Worm (Caenorhabditis elegans) whole organism, L3 larva: ENCODE data around the gene F55H2.7.
A peak's percentile ranks its signal among the peaks of the same experiment; 100 is the strongest.

Source experiments
- R02D3.7 ChIP-seq: fragments of 150-350 bp; optimal IDR thresholded peaks from 2 replicates; lab custom pipeline; 2014; ENCODE audit warnings: missing biosample characterization, missing genetic modification characterization
- ZK546.5 ChIP-seq: sonication (generic microtip); optimal IDR thresholded peaks from 2 replicates; lab custom pipeline; 2017; ENCODE audit warnings: missing biosample characterization, missing genetic modification characterization
- aly-2 ChIP-seq: fragments of 150-350 bp; optimal IDR thresholded peaks from 2 replicates; lab custom pipeline; 2014; ENCODE audit warnings: missing biosample characterization, missing genetic modification characterization
- ama-1 ChIP-seq: fragments of 150-350 bp; optimal IDR thresholded peaks from 2 replicates; lab custom pipeline; 2018
- ceh-28 ChIP-seq: fragments of 150-350 bp; optimal IDR thresholded peaks from 2 replicates; lab custom pipeline; 2014; ENCODE audit warnings: missing biosample characterization, missing genetic modification reagents, missing genetic modification characterization
- ceh-82 ChIP-seq: fragments of 150-350 bp; optimal IDR thresholded peaks from 2 replicates; lab custom pipeline; 2014; ENCODE audit warnings: missing biosample characterization, missing genetic modification characterization
- ceh-9 ChIP-seq: sonication (generic microtip); optimal IDR thresholded peaks from 2 replicates; lab custom pipeline; 2018; ENCODE audit warnings: missing biosample characterization, missing genetic modification characterization
- egl-27 ChIP-seq: sonication (generic microtip); optimal IDR thresholded peaks from 4 replicates; lab custom pipeline; 2017; ENCODE audit warnings: missing biosample characterization, missing genetic modification reagents, missing genetic modification characterization
- elt-2 ChIP-seq: sonication (generic microtip); optimal IDR thresholded peaks from 2 replicates; lab custom pipeline; 2016; ENCODE audit warnings: missing genetic modification reagents, mild to moderate bottlenecking, missing genetic modification characterization, missing compliant biosample characterization
- eor-1 ChIP-seq, 2 experiments: fragments of 150-350 bp; optimal IDR thresholded peaks; 2 replicates each; lab custom pipeline; 2014 to 2018; ENCODE audit warnings: missing biosample characterization in 2 of 2, missing genetic modification characterization in 2 of 2
- fkh-2 ChIP-seq: fragments of 150-350 bp; optimal IDR thresholded peaks from 2 replicates; lab custom pipeline; 2014; ENCODE audit warnings: missing biosample characterization, missing genetic modification reagents, missing genetic modification characterization
- hmg-11 ChIP-seq: sonication (generic microtip); optimal IDR thresholded peaks from 2 replicates; lab custom pipeline; 2016; ENCODE audit warnings: missing genetic modification characterization, missing compliant biosample characterization
- jun-1 ChIP-seq: fragments of 150-350 bp; optimal IDR thresholded peaks from 2 replicates; lab custom pipeline; 2014; ENCODE audit warnings: missing biosample characterization, missing genetic modification reagents, missing genetic modification characterization
- lin-15B ChIP-seq: fragments of 150-350 bp; optimal IDR thresholded peaks from 2 replicates; lab custom pipeline; 2014; ENCODE audit warnings: missing biosample characterization, missing genetic modification characterization
- lin-39 ChIP-seq: fragments of 150-350 bp; optimal IDR thresholded peaks from 2 replicates; lab custom pipeline; 2018; ENCODE audit warnings: missing biosample characterization, missing genetic modification reagents, missing genetic modification characterization
- lsy-12 ChIP-seq: sonication (generic microtip); optimal IDR thresholded peaks from 2 replicates; lab custom pipeline; 2016; ENCODE audit warnings: mild to moderate bottlenecking, missing genetic modification characterization, missing compliant biosample characterization
- mdl-1 ChIP-seq: fragments of 150-350 bp; optimal IDR thresholded peaks from 2 replicates; lab custom pipeline; 2014; ENCODE audit warnings: missing biosample characterization, missing genetic modification characterization
- mml-1 ChIP-seq: fragments of 150-350 bp; sonication (generic microtip); optimal IDR thresholded peaks from 3 replicates; lab custom pipeline; 2014; ENCODE audit warnings: missing biosample characterization, missing genetic modification characterization
- nfya-1 ChIP-seq: sonication (generic microtip); optimal IDR thresholded peaks from 2 replicates; lab custom pipeline; 2017; ENCODE audit warnings: missing genetic modification characterization, mild to moderate bottlenecking, missing compliant biosample characterization, antibody characterized with exemption, moderate library complexity; ENCODE audit not compliant: insufficient read depth
- nhr-12 ChIP-seq: fragments of 150-350 bp; optimal IDR thresholded peaks from 2 replicates; lab custom pipeline; 2014; ENCODE audit warnings: missing biosample characterization, missing genetic modification characterization
- nhr-23 ChIP-seq: fragments of 150-350 bp; optimal IDR thresholded peaks from 2 replicates; lab custom pipeline; 2014; ENCODE audit warnings: missing biosample characterization, missing genetic modification reagents, missing genetic modification characterization
- nhr-25 ChIP-seq: sonication (generic microtip); optimal IDR thresholded peaks from 2 replicates; lab custom pipeline; 2017; ENCODE audit warnings: missing biosample characterization, missing genetic modification characterization
- nhr-28 ChIP-seq: fragments of 150-350 bp; optimal IDR thresholded peaks from 2 replicates; lab custom pipeline; 2014; ENCODE audit warnings: missing biosample characterization, missing genetic modification characterization
- nhr-43 ChIP-seq: sonication (generic microtip); optimal IDR thresholded peaks from 2 replicates; lab custom pipeline; 2016; ENCODE audit warnings: mild to moderate bottlenecking, missing genetic modification characterization, missing compliant biosample characterization; ENCODE audit not compliant: poor library complexity, severe bottlenecking
- nhr-67 ChIP-seq: fragments of 150-350 bp; optimal IDR thresholded peaks from 2 replicates; lab custom pipeline; 2014; ENCODE audit warnings: missing biosample characterization, missing genetic modification characterization
- nhr-77 ChIP-seq: fragments of 150-350 bp; optimal IDR thresholded peaks from 2 replicates; lab custom pipeline; 2014; ENCODE audit warnings: missing biosample characterization, missing genetic modification characterization
- pha-4 ChIP-seq: fragments of 150-350 bp; optimal IDR thresholded peaks from 2 replicates; lab custom pipeline; 2014; ENCODE audit warnings: missing biosample characterization, missing genetic modification reagents, missing genetic modification characterization
- pqm-1 ChIP-seq: fragments of 150-350 bp; optimal IDR thresholded peaks from 2 replicates; lab custom pipeline; 2017; ENCODE audit warnings: missing biosample characterization, missing genetic modification characterization, inconsistent platforms
- sea-2 ChIP-seq: fragments of 150-350 bp; sonication (generic microtip); optimal IDR thresholded peaks from 4 replicates; lab custom pipeline; 2014; ENCODE audit warnings: missing biosample characterization, missing genetic modification reagents, missing genetic modification characterization
- skn-1 ChIP-seq: fragments of 150-350 bp; optimal IDR thresholded peaks from 2 replicates; lab custom pipeline; 2014; ENCODE audit warnings: missing biosample characterization, missing genetic modification characterization
- tbx-2 ChIP-seq: sonication (generic microtip); optimal IDR thresholded peaks from 2 replicates; lab custom pipeline; 2016; ENCODE audit warnings: mild to moderate bottlenecking, missing genetic modification characterization, missing compliant biosample characterization
- unc-39 ChIP-seq: sonication (generic microtip); optimal IDR thresholded peaks from 4 replicates; lab custom pipeline; 2017; ENCODE audit warnings: missing biosample characterization, missing genetic modification characterization
- unc-62 ChIP-seq: fragments of 150-350 bp; sonication (generic microtip); optimal IDR thresholded peaks from 4 replicates; lab custom pipeline; 2014; ENCODE audit warnings: missing biosample characterization, missing genetic modification reagents, missing genetic modification characterization
- ztf-4 ChIP-seq: fragments of 150-350 bp; optimal IDR thresholded peaks from 2 replicates; lab custom pipeline; 2014; ENCODE audit warnings: missing biosample characterization, missing genetic modification characterization

F55H2.7 gene

DNA sequence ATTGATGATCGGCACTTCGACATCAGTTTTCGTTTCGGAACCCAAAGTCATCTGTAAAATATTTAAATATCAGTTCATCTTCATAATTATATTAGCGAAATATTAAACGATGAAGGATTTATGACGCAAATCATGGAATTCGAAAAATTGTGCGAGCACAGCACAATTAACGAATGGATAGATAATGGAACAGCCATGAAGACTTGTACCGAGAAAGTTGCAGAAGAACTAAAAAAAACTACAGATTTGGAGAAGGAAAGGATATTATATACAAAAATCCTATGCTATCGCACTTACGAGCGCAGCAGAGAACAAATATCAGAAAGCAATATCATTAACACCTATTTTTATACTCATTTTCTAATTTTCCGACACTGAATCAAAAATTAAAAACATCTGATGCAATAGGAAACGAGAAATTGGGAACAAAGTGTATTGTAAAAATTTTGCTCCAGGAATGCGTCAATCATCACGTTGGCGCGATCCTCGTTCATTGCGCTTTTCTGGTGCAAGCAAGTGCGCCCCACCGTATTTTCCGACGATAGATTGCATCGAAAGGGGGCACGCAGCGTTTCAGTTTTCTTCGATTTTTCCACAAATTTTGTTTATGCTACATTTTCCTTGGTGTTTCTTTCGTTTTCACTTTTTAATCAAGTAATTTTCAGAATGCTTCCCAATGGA is 5.5 kb upstream of the F55H2.7 start, which contains the start of the genes clu-1 and prp-40 (continued):
- TF ChIP-seq ceh-9 (tag; lab: Kevin White, UChicago) = no peak
- TF ChIP-seq elt-2 = peak; percentile 69
- TF ChIP-seq ztf-4 (tag; lab: Kevin White, UChicago) = peak; percentile 50
- TF ChIP-seq sea-2 = no peak
- TF ChIP-seq ZK546.5 (tag; lab: Kevin White, UChicago) = no peak
- peak; percentile 80 for TF ChIP-seq jun-1 (tag; lab: Kevin White, UChicago)
- TF ChIP-seq nhr-28 (tag; lab: Kevin White, UChicago) = no peak
- TF ChIP-seq ceh-28 (tag; lab: Kevin White, UChicago) = peak; percentile 76
- TF ChIP-seq mdl-1 (tag; lab: Kevin White, UChicago) = no peak
- TF ChIP-seq nfya-1 (tag; lab: Kevin White, UChicago) = peak; percentile 91

DNA sequence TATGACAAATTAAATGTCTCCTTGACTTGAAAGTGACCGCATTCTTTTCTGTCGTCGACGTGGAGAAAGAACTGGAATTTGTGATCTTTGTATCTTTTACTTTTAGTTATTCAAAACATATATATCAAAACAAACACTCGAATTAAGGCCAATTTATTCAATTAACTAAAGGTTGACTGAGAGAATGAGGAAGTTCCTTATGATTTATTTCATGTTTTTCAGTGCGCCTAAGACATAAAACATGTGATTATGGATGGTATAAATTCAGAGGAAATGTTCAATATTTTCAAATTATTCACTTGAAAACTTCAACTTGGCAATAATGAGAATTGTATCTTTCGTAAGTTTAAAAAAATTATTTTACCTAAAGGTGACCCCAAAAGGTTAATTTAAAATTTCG is 2.5 kb downstream of the F55H2.7 start, which contains the start of gene F55H2.8:
Gene F55H2.8 (plus strand): TSS at position 301 of the 400 bp plus-strand sequence.
- TF ChIP-seq pqm-1 = no peak
- peak; percentile 17 for TF ChIP-seq nhr-23
- TF ChIP-seq aly-2 (tag; lab: Kevin White, UChicago) = no peak

DNA sequence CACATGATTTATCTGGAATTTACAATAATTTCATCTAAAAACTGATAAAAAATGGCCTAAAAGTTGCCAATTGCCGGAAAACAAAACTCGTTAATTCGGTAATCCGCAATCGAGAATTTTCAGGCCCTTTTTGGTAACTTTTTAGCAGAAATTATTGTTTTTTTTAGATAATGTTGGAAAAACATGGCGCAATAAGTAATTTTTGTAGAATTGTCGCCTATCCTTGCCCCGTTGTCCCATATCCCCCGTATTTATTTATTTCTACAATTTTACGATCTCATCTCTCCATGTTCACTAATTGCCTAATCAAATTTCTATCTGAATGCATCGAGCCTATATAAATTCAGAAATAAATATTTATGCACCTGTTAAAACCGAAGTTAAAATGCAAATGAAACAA is 3.0 kb downstream of the F55H2.7 start:
- TF ChIP-seq mml-1 (tag; lab: Kevin White, UChicago) (no peak), nhr-25 (tag; lab: Kevin White, UChicago) (no peak), tbx-2 (tag; lab: Kevin White, UChicago) (no peak), nhr-28 (tag; lab: Kevin White, UChicago) (no peak), elt-2 (no peak)

DNA sequence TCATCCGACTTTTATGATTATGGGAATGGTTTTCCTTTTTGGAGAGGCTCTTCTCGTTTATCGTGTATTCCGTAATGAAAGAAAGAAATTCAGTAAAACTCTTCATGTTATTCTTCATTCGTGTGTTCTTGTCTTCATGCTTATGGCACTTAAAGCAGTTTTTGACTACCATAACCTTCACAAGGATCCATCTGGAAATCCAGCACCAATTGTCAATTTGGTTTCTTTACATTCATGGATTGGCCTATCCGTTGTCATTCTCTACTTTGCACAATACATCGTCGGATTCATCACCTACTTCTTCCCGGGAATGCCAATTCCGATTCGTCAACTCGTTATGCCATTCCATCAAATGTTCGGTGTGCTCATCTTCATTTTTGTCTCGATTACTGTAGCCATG is 4.4 kb downstream of the F55H2.7 start:
- no peak for TF ChIP-seq nhr-12 (tag; lab: Kevin White, UChicago)
- TF ChIP-seq unc-39 (tag; lab: Kevin White, UChicago) = no peak
- TF ChIP-seq egl-27 (tag; lab: Kevin White, UChicago) = no peak
- no peak for TF ChIP-seq lsy-12 (tag; lab: Kevin White, UChicago)
- no peak for TF ChIP-seq lin-15B (tag; lab: Kevin White, UChicago)
- TF ChIP-seq eor-1 (tag; optimal IDR thresholded peaks at IDR 0.05; lab: Kevin White, UChicago) = no peak
- no peak for TF ChIP-seq aly-2 (tag; lab: Kevin White, UChicago)
- TF ChIP-seq ceh-9 (tag; lab: Kevin White, UChicago) = no peak
- TF ChIP-seq mdl-1 (tag; lab: Kevin White, UChicago) = no peak
- no peak for TF ChIP-seq nhr-67
- TF ChIP-seq unc-62 = no peak
- TF ChIP-seq ceh-82 = no peak
- no peak for TF ChIP-seq ztf-4 (tag; lab: Kevin White, UChicago)
- no peak for TF ChIP-seq ama-1

DNA sequence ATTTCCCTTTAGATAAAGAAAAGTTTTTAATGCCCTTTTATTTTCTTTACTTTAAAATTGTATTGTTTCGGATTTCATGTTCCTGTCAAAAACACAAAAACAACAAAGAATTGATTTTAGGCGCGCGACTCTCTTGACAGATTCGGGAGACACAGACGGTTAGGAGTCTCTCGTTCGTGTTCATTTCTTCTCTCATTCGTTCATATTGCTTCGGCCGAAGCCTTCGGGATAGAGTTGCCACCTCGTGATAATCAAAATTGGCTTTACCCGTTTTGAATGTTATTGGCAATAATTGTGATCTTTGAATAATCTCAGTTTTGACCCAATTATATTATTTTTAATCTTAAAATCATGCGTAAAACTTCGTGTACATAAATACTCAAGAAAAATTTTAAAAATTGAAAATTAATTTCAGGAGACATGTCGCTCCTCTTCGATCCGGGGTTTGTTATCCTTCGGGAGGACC is 5.0 kb downstream of the F55H2.7 start, which contains the start of gene F55H2.5:
Gene F55H2.5 (plus strand): TSS at position 416 of the 466 bp plus-strand sequence.
- TF ChIP-seq lin-15B (tag; lab: Kevin White, UChicago) = peak; percentile 2
- no peak for TF ChIP-seq lin-39 (tag; lab: Kevin White, UChicago)
- peak; percentile 31 for TF ChIP-seq hmg-11
- TF ChIP-seq nfya-1 (tag; lab: Kevin White, UChicago) = peak; percentile 18
- TF ChIP-seq egl-27 (tag; lab: Kevin White, UChicago) = no peak
- TF ChIP-seq pha-4 = peak; percentile 5
- TF ChIP-seq nhr-25 (tag; lab: Kevin White, UChicago) = no peak
- no peak for TF ChIP-seq nhr-67
- TF ChIP-seq mml-1 (tag; lab: Kevin White, UChicago) = no peak
- TF ChIP-seq ama-1 = peak; percentile 43
- TF ChIP-seq fkh-2 (tag; lab: Kevin White, UChicago) = no peak

DNA sequence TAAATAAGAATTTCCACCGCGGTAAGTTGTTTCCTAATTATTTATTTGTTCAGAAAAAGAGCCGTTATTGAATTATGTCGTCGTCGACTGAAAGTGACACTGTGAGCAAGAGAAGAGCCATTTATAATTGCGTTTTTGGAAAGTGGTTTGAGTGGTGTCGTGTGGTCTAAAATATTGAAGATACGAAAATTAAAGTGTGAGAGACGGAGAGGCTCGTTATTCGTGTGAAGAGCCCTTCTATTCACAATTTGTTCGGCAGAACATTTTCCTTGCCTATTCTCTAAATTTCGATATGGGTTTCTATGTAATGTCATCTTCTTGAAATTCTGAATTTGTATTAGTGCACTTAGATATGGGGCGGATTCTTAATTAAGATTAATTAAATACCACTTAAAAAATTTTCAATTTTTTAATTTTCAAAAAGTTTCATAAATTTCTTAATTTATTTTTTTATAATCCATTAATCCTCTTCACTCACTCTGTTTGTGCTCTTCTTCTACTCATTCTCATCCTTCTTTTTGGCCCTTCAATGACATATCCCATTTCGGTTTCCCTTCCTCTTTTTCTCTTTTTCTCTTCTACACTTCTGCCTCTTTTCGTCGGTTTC is 6.2 kb downstream of the F55H2.7 start:
- peak; percentile 78 for TF ChIP-seq ama-1
- no peak for TF ChIP-seq skn-1 (tag; lab: Kevin White, UChicago)
- TF ChIP-seq lsy-12 (tag; lab: Kevin White, UChicago) = peak; percentile 49
- peak; percentile 47 for TF ChIP-seq ztf-4 (tag; lab: Kevin White, UChicago)
- peak; percentile 3 for TF ChIP-seq nhr-23
- peak; percentile 31 for TF ChIP-seq nfya-1 (tag; lab: Kevin White, UChicago)
- peak; percentile 3 for TF ChIP-seq pha-4
- no peak for TF ChIP-seq ceh-9 (tag; lab: Kevin White, UChicago)
- no peak for TF ChIP-seq pqm-1
- peak; percentile 50 for TF ChIP-seq nhr-43
- peak; percentile 29 for TF ChIP-seq elt-2
- peak; percentile 28 for TF ChIP-seq tbx-2 (tag; lab: Kevin White, UChicago)
- no peak for TF ChIP-seq lin-39 (tag; lab: Kevin White, UChicago)
- no peak for TF ChIP-seq nhr-28 (tag; lab: Kevin White, UChicago)
- no peak for TF ChIP-seq sea-2
- TF ChIP-seq mml-1 (tag; lab: Kevin White, UChicago) = no peak
- TF ChIP-seq egl-27 (tag; lab: Kevin White, UChicago) = no peak
- TF ChIP-seq nhr-77 (tag; lab: Kevin White, UChicago) = peak; percentile 59
- TF ChIP-seq R02D3.7 (tag; lab: Kevin White, UChicago) = no peak
- TF ChIP-seq, all 47 proteins: peak for 10
